Fruit fly (Drosophila melanogaster): ENCODE results near the gene pll.

pll gene

dm6 chr3R:27228342-27228741 is 24.6 kb downstream of the pll start, which contains the start of gene CG42813 (continued):
- no peak for TF ChIP-seq CG11560 (tag; IDR thresholded peaks at IDR 0.05)
- no peak for TF ChIP-seq hth (optimal IDR thresholded peaks at IDR 0.05)
- no peak for TF ChIP-seq ac (GFP tag; optimal IDR thresholded peaks at IDR 0.05)
- no peak for TF ChIP-seq bcd (GFP tag; optimal IDR thresholded peaks at IDR 0.05)
- TF ChIP-seq zfh2 (GFP tag; optimal IDR thresholded peaks at IDR 0.05): no peak
- TF ChIP-seq CG2678 (tag; optimal IDR thresholded peaks at IDR 0.05): no peak
- TF ChIP-seq aop (GFP tag; IDR thresholded peaks at IDR 0.05): no peak
- TF ChIP-seq CG42726 (GFP tag; IDR thresholded peaks at IDR 0.05; ENCODE audit: partially characterized antibody): no peak
- no peak for TF ChIP-seq CG9437 (GFP tag; optimal IDR thresholded peaks at IDR 0.05)
- TF ChIP-seq CG32767 (GFP tag; IDR thresholded peaks at IDR 0.05): no peak
- no peak for TF ChIP-seq fru (optimal IDR thresholded peaks at IDR 0.05)
- no peak for TF ChIP-seq Hmr (GFP tag; optimal IDR thresholded peaks at IDR 0.05)
- no peak for TF ChIP-seq CG13296 (GFP tag; optimal IDR thresholded peaks at IDR 0.05)
- TF ChIP-seq zfh1 (GFP tag; IDR thresholded peaks at IDR 0.05): no peak
- no peak for TF ChIP-seq HmgD (GFP tag; optimal IDR thresholded peaks at IDR 0.05)
- TF ChIP-seq stc (GFP tag; IDR thresholded peaks at IDR 0.05): no peak; the same call in 1 of the 2 replicates
- no peak for TF ChIP-seq CG31388 (GFP tag; optimal IDR thresholded peaks at IDR 0.05)
- TF ChIP-seq MBD-R2 (GFP tag; IDR thresholded peaks at IDR 0.05): peak; percentile 76
- TF ChIP-seq Usf (GFP tag; optimal IDR thresholded peaks at IDR 0.05): no peak
- peak; percentile 29; the same call in 1 of the 2 replicates for TF ChIP-seq CG3847 (GFP tag; IDR thresholded peaks at IDR 0.05)
- TF ChIP-seq psq (GFP tag; optimal IDR thresholded peaks at IDR 0.05): no peak
- TF ChIP-seq CG7271 (tag; optimal IDR thresholded peaks at IDR 0.05): no peak
- TF ChIP-seq CG11504 (tag; optimal IDR thresholded peaks at IDR 0.05): no peak
- TF ChIP-seq Eip74EF (GFP tag; optimal IDR thresholded peaks at IDR 0.05): no peak
- no peak for TF ChIP-seq YL-1 (GFP tag; optimal IDR thresholded peaks at IDR 0.05)
- no peak for TF ChIP-seq CG2129 (GFP tag; IDR thresholded peaks at IDR 0.05; ENCODE audit: partially characterized antibody)
- no peak for TF ChIP-seq Side (GFP tag; optimal IDR thresholded peaks at IDR 0.05)
- no peak for TF ChIP-seq Spps (tag; optimal IDR thresholded peaks at IDR 0.05)
- no peak for TF ChIP-seq schlank (tag; optimal IDR thresholded peaks at IDR 0.05)
- no peak for TF ChIP-seq CG30403 (GFP tag; optimal IDR thresholded peaks at IDR 0.05)
- TF ChIP-seq zf30C (GFP tag; optimal IDR thresholded peaks at IDR 0.05): no peak
- no peak for TF ChIP-seq cas (GFP tag; IDR thresholded peaks at IDR 0.05)
- no peak for TF ChIP-seq sob (GFP tag; IDR thresholded peaks at IDR 0.05)
- no peak for TF ChIP-seq ase (GFP tag; IDR thresholded peaks at IDR 0.05)
- TF ChIP-seq Chrac-16 (GFP tag; optimal IDR thresholded peaks at IDR 0.05): no peak
- no peak for TF ChIP-seq so (GFP tag; IDR thresholded peaks at IDR 0.05)
- TF ChIP-seq CG4404 (GFP tag; IDR thresholded peaks at IDR 0.05): no peak
- no peak for TF ChIP-seq rib (GFP tag; IDR thresholded peaks at IDR 0.05)
- no peak for TF ChIP-seq dmrt99B (tag; optimal IDR thresholded peaks at IDR 0.05)
- TF ChIP-seq B-H1 (GFP tag; IDR thresholded peaks at IDR 0.05): no peak
- peak; percentile 55 for TF ChIP-seq E2f2 (GFP tag; IDR thresholded peaks at IDR 0.05)
- TF ChIP-seq CG16779 (GFP tag; IDR thresholded peaks at IDR 0.05): no peak
- no peak for TF ChIP-seq CG13894 (tag; optimal IDR thresholded peaks at IDR 0.05)
- TF ChIP-seq Ravus (GFP tag; IDR thresholded peaks at IDR 0.05): no peak
- no peak for TF ChIP-seq tll (GFP tag; optimal IDR thresholded peaks at IDR 0.05)
- TF ChIP-seq CG3281 (GFP tag; optimal IDR thresholded peaks at IDR 0.05): no peak
- TF ChIP-seq CTCF (GFP tag; optimal IDR thresholded peaks at IDR 0.05): peak; percentile 84
- TF ChIP-seq CG7786 (GFP tag; optimal IDR thresholded peaks at IDR 0.05): no peak
- TF ChIP-seq CG6854 (GFP tag; optimal IDR thresholded peaks at IDR 0.05): no peak
- TF ChIP-seq Myb (GFP tag; optimal IDR thresholded peaks at IDR 0.05): peak; percentile 90
- peak; percentile 25 for TF ChIP-seq HmgZ (tag; optimal IDR thresholded peaks at IDR 0.05)
- no peak for TF ChIP-seq ro (GFP tag; IDR thresholded peaks at IDR 0.05)
- no peak for TF ChIP-seq CG1529 (GFP tag; optimal IDR thresholded peaks at IDR 0.05)
- no peak for TF ChIP-seq Stat92E (GFP tag; optimal IDR thresholded peaks at IDR 0.05)

All from whole organism, embryonic.